Worm (Caenorhabditis elegans): ENCODE results near the gene sdz-35.

ce11 chrII:3202519-3202918 lies 6.1 kb downstream of the sdz-35 start, which contains the start of gene sri-53:
- TF ChIP-seq snpc-4 (tag; optimal IDR thresholded peaks at IDR 0.05) (no peak), unc-39 (tag; optimal IDR thresholded peaks at IDR 0.05) (no peak), nhr-237 (tag; optimal IDR thresholded peaks at IDR 0.05) (no peak), pha-4 (tag; optimal IDR thresholded peaks at IDR 0.05) (no peak), ceh-43 (GFP tag; optimal IDR thresholded peaks at IDR 0.05) (no peak), mab-5 (tag; optimal IDR thresholded peaks at IDR 0.05) (no peak), unc-62 (GFP tag; optimal IDR thresholded peaks at IDR 0.05) (no peak), ces-1 (GFP tag; optimal IDR thresholded peaks at IDR 0.05) (no peak)
